Fruit fly (Drosophila melanogaster) Kc167 (cell line): ENCODE data around the gene cmpy.

Source experiments
- Myc ChIP-seq: fragments of >200 bp; optimal IDR thresholded peaks from 2 replicates; lab custom pipeline; 2017; ENCODE audit warnings: missing external identifiers
- Sin3A ChIP-seq: fragments of >200 bp; optimal IDR thresholded peaks from 2 replicates; lab custom pipeline; 2018; ENCODE audit warnings: missing external identifiers
- h ChIP-seq: fragments of >200 bp; optimal IDR thresholded peaks from 3 replicates; lab custom pipeline; 2018; ENCODE audit warnings: missing external identifiers

DNA sequence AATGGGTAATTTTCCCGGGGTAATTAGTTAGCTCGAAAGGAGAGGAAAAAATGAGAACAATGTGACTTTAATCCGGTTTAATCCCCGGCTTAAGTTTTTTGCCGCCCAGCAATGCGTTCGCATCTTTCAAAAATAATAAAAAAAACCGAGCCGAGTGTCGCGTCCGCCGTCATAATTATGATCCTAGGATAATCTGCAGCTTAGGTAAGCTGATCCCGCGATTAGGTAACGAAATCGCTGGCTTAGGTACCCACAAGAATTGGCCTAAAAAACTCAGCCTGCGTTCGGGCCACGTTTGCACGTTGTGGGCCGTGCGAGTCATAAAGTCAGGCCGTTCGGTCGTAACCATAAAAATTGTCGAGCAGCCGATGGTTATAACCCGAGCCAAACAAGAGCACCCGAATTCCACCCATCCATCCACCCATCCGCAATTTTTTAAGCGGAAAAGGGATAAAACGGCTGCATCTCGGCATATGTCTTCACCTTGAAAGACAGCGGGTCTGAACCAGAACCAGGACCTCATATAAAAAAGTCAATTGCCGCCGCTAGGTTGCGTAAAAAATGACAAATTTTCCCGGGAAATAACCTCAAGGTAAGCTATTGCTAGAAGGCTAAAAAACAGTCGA is 21.7 kb downstream of the cmpy start:
- no peak for TF ChIP-seq Sin3A
- no peak for TF ChIP-seq h (lab: Kevin White, UChicago)
- no peak for TF ChIP-seq Myc (lab: Kevin White, UChicago)
